Fruit fly (Drosophila melanogaster): ENCODE measurements around the gene CG1677.
A peak's percentile ranks its signal among the peaks of the same experiment; 100 is the strongest.

The CG1677 gene

DNA sequence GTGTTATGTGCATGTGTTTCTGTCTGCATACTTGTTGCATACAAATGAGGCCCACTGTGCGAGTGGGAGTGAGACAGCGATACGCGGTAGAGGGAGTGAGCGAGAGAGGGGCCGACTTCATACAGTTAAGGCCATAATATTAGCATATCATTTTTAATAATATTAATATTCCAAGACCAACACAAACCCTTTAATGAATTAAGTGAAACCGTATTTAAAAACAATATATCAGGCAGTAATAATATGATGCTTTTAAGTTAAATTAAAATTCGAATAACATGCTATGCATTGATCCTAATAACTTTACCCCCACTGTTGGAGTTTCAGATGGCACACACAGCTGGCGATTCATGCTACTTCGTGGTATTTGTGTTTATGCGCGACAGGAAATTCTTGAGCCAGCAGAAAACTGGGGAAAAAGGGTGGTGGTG lies 80.8 kb downstream of the CG1677 start (continued):
- TF ChIP-seq CG6689 (GFP tag; IDR thresholded peaks at IDR 0.05), result peak; percentile 96
- peak; percentile 96 for TF ChIP-seq lmd (GFP tag; IDR thresholded peaks at IDR 0.05)
- TF ChIP-seq CG4282 (GFP tag; optimal IDR thresholded peaks at IDR 0.05), result peak; percentile 57
- peak; percentile 71 for TF ChIP-seq CG10274 (GFP tag; optimal IDR thresholded peaks at IDR 0.05)
- peak; percentile 89 for TF ChIP-seq CG11093 (GFP tag; IDR thresholded peaks at IDR 0.05)
- TF ChIP-seq HHEX (GFP tag; optimal IDR thresholded peaks at IDR 0.05), result peak; percentile 95
- peak; percentile 74 for TF ChIP-seq Gug (GFP tag; IDR thresholded peaks at IDR 0.05)
- peak; percentile 96 for TF ChIP-seq CG2202 (tag; optimal IDR thresholded peaks at IDR 0.05)
- 0 out of 2 replicates have a peak, but pooled peaks have one; percentile 14 for TF ChIP-seq Dip2 (GFP tag; IDR thresholded peaks at IDR 0.05)
- peak; percentile 98 for TF ChIP-seq CG17361 (GFP tag; IDR thresholded peaks at IDR 0.05)
- TF ChIP-seq Sox102F (GFP tag; optimal IDR thresholded peaks at IDR 0.05), result peak; percentile 97
- TF ChIP-seq caup (GFP tag; optimal IDR thresholded peaks at IDR 0.05; ENCODE audit: severe bottlenecking), result peak; percentile 92
- TF ChIP-seq sd (tag; optimal IDR thresholded peaks at IDR 0.05), result peak; percentile 94
- no peak for TF ChIP-seq hkb (optimal IDR thresholded peaks at IDR 0.05)
- peak; percentile 97 for TF ChIP-seq hkb (GFP tag; IDR thresholded peaks at IDR 0.05)
- TF ChIP-seq CG11247 (GFP tag; IDR thresholded peaks at IDR 0.05), result peak; percentile 88
- peak; percentile 88 for TF ChIP-seq kni (GFP tag; optimal IDR thresholded peaks at IDR 0.05)
- TF ChIP-seq ro (GFP tag; IDR thresholded peaks at IDR 0.05), result peak; percentile 91
- TF ChIP-seq CG33213 (GFP tag; optimal IDR thresholded peaks at IDR 0.05), result peak; percentile 60
- TF ChIP-seq Ravus (GFP tag; IDR thresholded peaks at IDR 0.05), result peak; percentile 79
- peak; percentile 35 for TF ChIP-seq NC2α (GFP tag; optimal IDR thresholded peaks at IDR 0.05)
- TF ChIP-seq Deaf1 (tag; optimal IDR thresholded peaks at IDR 0.05), result peak; percentile 84
- TF ChIP-seq Hmr (GFP tag; optimal IDR thresholded peaks at IDR 0.05), result peak; percentile 95
- TF ChIP-seq mirr (GFP tag; optimal IDR thresholded peaks at IDR 0.05), result peak; percentile 63
- TF ChIP-seq NfI (GFP tag; optimal IDR thresholded peaks at IDR 0.05), result peak; percentile 91
- TF ChIP-seq gfzf (GFP tag; optimal IDR thresholded peaks at IDR 0.05), result no peak
- TF ChIP-seq yki (optimal IDR thresholded peaks at IDR 0.05), result peak; percentile 17
- peak; percentile 92 for TF ChIP-seq CG12071 (GFP tag; optimal IDR thresholded peaks at IDR 0.05)
- TF ChIP-seq ERR (GFP tag; optimal IDR thresholded peaks at IDR 0.05), result peak; percentile 14
- TF ChIP-seq Hr39 (optimal IDR thresholded peaks at IDR 0.05), result no peak
- no peak for TF ChIP-seq HmgD (GFP tag; optimal IDR thresholded peaks at IDR 0.05)
- peak; percentile 75 for TF ChIP-seq CG12236 (GFP tag; optimal IDR thresholded peaks at IDR 0.05)
- peak; percentile 45 for TF ChIP-seq pb (GFP tag; optimal IDR thresholded peaks at IDR 0.05)
- TF ChIP-seq kah (GFP tag; optimal IDR thresholded peaks at IDR 0.05), result peak; percentile 95
- peak; percentile 94 for TF ChIP-seq CG7271 (tag; optimal IDR thresholded peaks at IDR 0.05)
- peak; percentile 94 for TF ChIP-seq CG18619 (GFP tag; optimal IDR thresholded peaks at IDR 0.05)
- peak; percentile 85 for TF ChIP-seq Oaz (GFP tag; IDR thresholded peaks at IDR 0.05)
- TF ChIP-seq maf-S (GFP tag; optimal IDR thresholded peaks at IDR 0.05), result peak; percentile 63
- TF ChIP-seq Antp (GFP tag; optimal IDR thresholded peaks at IDR 0.05), result peak; percentile 28
- TF ChIP-seq Aef1 (GFP tag; IDR thresholded peaks at IDR 0.05), result peak; percentile 91
- TF ChIP-seq CG1024 (GFP tag; IDR thresholded peaks at IDR 0.05), result peak; percentile 85
- TF ChIP-seq Adf1 (GFP tag; IDR thresholded peaks at IDR 0.05), result peak; percentile 68
- TF ChIP-seq CG17829 (tag; optimal IDR thresholded peaks at IDR 0.05), result peak; percentile 99
- TF ChIP-seq CG12659 (GFP tag; optimal IDR thresholded peaks at IDR 0.05), result peak; percentile 96
- peak; percentile 87 for TF ChIP-seq CG13123 (GFP tag; optimal IDR thresholded peaks at IDR 0.05)
- peak; percentile 97 for TF ChIP-seq HmgZ (tag; optimal IDR thresholded peaks at IDR 0.05)
- peak; percentile 98 for TF ChIP-seq gcm (GFP tag; optimal IDR thresholded peaks at IDR 0.05)
- peak; percentile 97 for TF ChIP-seq Spps (tag; optimal IDR thresholded peaks at IDR 0.05)
- TF ChIP-seq CG32767 (GFP tag; IDR thresholded peaks at IDR 0.05), result peak; percentile 94
- peak; percentile 95 for TF ChIP-seq CG10147 (GFP tag; optimal IDR thresholded peaks at IDR 0.05)
- TF ChIP-seq CG18011 (GFP tag; optimal IDR thresholded peaks at IDR 0.05), result peak; percentile 75
- peak; percentile 88 for TF ChIP-seq CG10543 (GFP tag; optimal IDR thresholded peaks at IDR 0.05)

Data from whole organism, embryonic.